Worm (Caenorhabditis elegans): ENCODE measurements around the gene smf-1.

ce11 chrX:6743344-6743743 lies 20.5 kb upstream of the smf-1 start:
- TF ChIP-seq F22D6.2 (tag; optimal IDR thresholded peaks at IDR 0.05) (no peak), snpc-4 (GFP tag; optimal IDR thresholded peaks at IDR 0.05) (no peak), snpc-4 (tag; optimal IDR thresholded peaks at IDR 0.05) (no peak), dox-1 (GFP tag; IDR thresholded peaks at IDR 0.05) (no peak), unc-62 (GFP tag; optimal IDR thresholded peaks at IDR 0.05) (no peak), lin-54 (GFP tag; optimal IDR thresholded peaks at IDR 0.05) (no peak), cebp-1 (GFP tag; IDR thresholded peaks at IDR 0.05) (no peak), cebp-1 (tag; optimal IDR thresholded peaks at IDR 0.05) (no peak), lin-26 (GFP tag; IDR thresholded peaks at IDR 0.05) (no peak), ceh-100 (GFP tag; IDR thresholded peaks at IDR 0.05) (no peak), mcd-1 (GFP tag; IDR thresholded peaks at IDR 0.05) (no peak), zfh-2 (GFP tag; conservative IDR thresholded peaks at IDR 0.05) (no peak), tbx-9 (tag; optimal IDR thresholded peaks at IDR 0.05; ENCODE audit: borderline replicate concordance) (no peak), mxl-1 (tag; optimal IDR thresholded peaks at IDR 0.05) (no peak), ets-4 (GFP tag; optimal IDR thresholded peaks at IDR 0.05) (no peak)
